Fruit fly (Drosophila melanogaster) whole organism, adult: Measurements from ENCODE around the gene CG8668.

ENCODE experiments used
- CG11617 ChIP-seq: fragments of 200-800 bp; sonication (Bioruptor generic); optimal IDR thresholded peaks from 2 replicates; lab custom pipeline; 2017; ENCODE audit warnings: mild to moderate bottlenecking, missing biosample characterization, missing genetic modification reagents, missing genetic modification characterization
- CG12768 ChIP-seq: fragments of 200-800 bp; sonication (Bioruptor generic); optimal IDR thresholded peaks from 2 replicates; lab custom pipeline; 2017; ENCODE audit warnings: missing biosample characterization, missing genetic modification characterization, mild to moderate bottlenecking, moderate library complexity, missing genetic modification reagents
- CG1620 ChIP-seq: fragments of 200-800 bp; sonication (Bioruptor generic); optimal IDR thresholded peaks from 2 replicates; lab custom pipeline; 2016; ENCODE audit warnings: missing biosample characterization, missing genetic modification characterization
- CG5204 ChIP-seq: fragments of 200-800 bp; sonication (Bioruptor generic); optimal IDR thresholded peaks from 2 replicates; lab custom pipeline; 2016; ENCODE audit warnings: missing biosample characterization, missing genetic modification characterization
- CG7045 ChIP-seq: fragments of 200-800 bp; sonication (Bioruptor generic); optimal IDR thresholded peaks from 2 replicates; lab custom pipeline; 2017; ENCODE audit warnings: missing biosample characterization, mild to moderate bottlenecking, missing genetic modification characterization
- CG7101 ChIP-seq: fragments of 200-800 bp; sonication (Bioruptor generic); optimal IDR thresholded peaks from 2 replicates; lab custom pipeline; 2018; ENCODE audit warnings: missing biosample characterization, mild to moderate bottlenecking, missing genetic modification characterization, moderate library complexity
- Clk ChIP-seq: fragments of 200-800 bp; sonication (Bioruptor generic); optimal IDR thresholded peaks from 2 replicates; lab custom pipeline; 2017; ENCODE audit warnings: missing biosample characterization, missing genetic modification characterization
- Hr96 ChIP-seq: fragments of 200-800 bp; sonication (Bioruptor generic); optimal IDR thresholded peaks from 2 replicates; lab custom pipeline; 2016; ENCODE audit warnings: missing biosample characterization, missing genetic modification characterization
- cnc ChIP-seq, 2 experiments: fragments of >200 bp; optimal IDR thresholded peaks; 2 replicates each; lab custom pipeline; 2017
- kay ChIP-seq: fragments of 200-800 bp; sonication (Bioruptor generic); peaks from one replicate; lab custom pipeline; 2016; ENCODE audit warnings: missing biosample characterization, missing genetic modification characterization, borderline replicate concordance
- pad ChIP-seq: fragments of 200-800 bp; sonication (Bioruptor generic); optimal IDR thresholded peaks from 3 replicates; lab custom pipeline; 2017; ENCODE audit warnings: missing biosample characterization, missing genetic modification characterization, mild to moderate bottlenecking, moderate library complexity, missing genetic modification reagents
- toe ChIP-seq: fragments of 200-800 bp; sonication (Bioruptor generic); optimal IDR thresholded peaks from 2 replicates; lab custom pipeline; 2016; ENCODE audit warnings: missing biosample characterization, missing genetic modification characterization

dm6 chr2L:8168075-8168474 lies 41.3 kb downstream of the CG8668 start:
- TF ChIP-seq Clk (GFP tag; lab: Kevin White, UChicago), result no peak
- TF ChIP-seq toe, result no peak
- TF ChIP-seq CG7045 (GFP tag; lab: Kevin White, UChicago), result no peak
- TF ChIP-seq pad (GFP tag; lab: Kevin White, UChicago), result no peak
- TF ChIP-seq kay (GFP tag; lab: Kevin White, UChicago), result no peak
- TF ChIP-seq CG1620 (GFP tag; lab: Kevin White, UChicago), result no peak
- no peak for TF ChIP-seq cnc (optimal IDR thresholded peaks at IDR 0.05; lab: Kevin White, UChicago)
- TF ChIP-seq Hr96 (GFP tag; lab: Kevin White, UChicago), result no peak
- TF ChIP-seq CG11617, result no peak
- no peak for TF ChIP-seq CG7101 (tag; lab: Kevin White, UChicago)
- no peak for TF ChIP-seq CG5204 (GFP tag; lab: Kevin White, UChicago)
- TF ChIP-seq CG12768, result no peak
